Fruit fly (Drosophila melanogaster): ENCODE data around the gene Mrp5.

The Mrp5 gene

DNA sequence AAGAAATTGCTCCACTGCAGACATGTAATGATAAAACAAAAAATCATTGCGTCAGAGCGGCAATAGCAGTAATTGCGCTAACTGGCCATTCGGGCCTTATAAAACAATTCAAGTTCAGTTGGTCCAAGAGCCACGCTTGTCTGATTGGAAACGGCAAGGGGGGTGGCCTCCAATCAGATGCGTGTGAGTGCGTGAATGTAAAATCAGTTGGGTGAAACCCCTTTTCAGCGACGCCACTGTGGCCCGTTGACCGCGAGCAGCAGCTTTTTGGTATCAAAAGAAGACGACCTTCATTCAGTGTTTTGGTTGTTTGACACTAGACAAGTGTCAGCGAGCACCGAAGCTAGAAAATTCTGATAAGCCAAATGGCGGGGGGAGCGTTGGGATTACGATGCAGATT is 26.9 kb upstream of the Mrp5 start:
- TF ChIP-seq fd59A (GFP tag; optimal IDR thresholded peaks at IDR 0.05) (no peak), Hr38 (GFP tag; optimal IDR thresholded peaks at IDR 0.05) (no peak), Gug (GFP tag; IDR thresholded peaks at IDR 0.05) (no peak), CG6792 (GFP tag; optimal IDR thresholded peaks at IDR 0.05) (no peak), CG6808 (GFP tag; optimal IDR thresholded peaks at IDR 0.05) (no peak), cyc (GFP tag; optimal IDR thresholded peaks at IDR 0.05) (no peak), eg (GFP tag; IDR thresholded peaks at IDR 0.05) (no peak), CG6163 (GFP tag; IDR thresholded peaks at IDR 0.05) (no peak), CG31627 (GFP tag; optimal IDR thresholded peaks at IDR 0.05) (no peak), Hr4 (GFP tag; optimal IDR thresholded peaks at IDR 0.05) (no peak), salr (GFP tag; optimal IDR thresholded peaks at IDR 0.05) (no peak), svp (GFP tag) (no peak), CG7368 (GFP tag; optimal IDR thresholded peaks at IDR 0.05) (no peak), acj6 (GFP tag; optimal IDR thresholded peaks at IDR 0.05) (no peak), CG16779 (tag; optimal IDR thresholded peaks at IDR 0.05) (no peak), CG8119 (GFP tag; IDR thresholded peaks at IDR 0.05) (no peak), CG11902 (GFP tag; optimal IDR thresholded peaks at IDR 0.05) (no peak), CG9139 (GFP tag; optimal IDR thresholded peaks at IDR 0.05) (no peak), Eip75B (GFP tag; optimal IDR thresholded peaks at IDR 0.05) (no peak), achi (GFP tag; optimal IDR thresholded peaks at IDR 0.05) (no peak)

DNA sequence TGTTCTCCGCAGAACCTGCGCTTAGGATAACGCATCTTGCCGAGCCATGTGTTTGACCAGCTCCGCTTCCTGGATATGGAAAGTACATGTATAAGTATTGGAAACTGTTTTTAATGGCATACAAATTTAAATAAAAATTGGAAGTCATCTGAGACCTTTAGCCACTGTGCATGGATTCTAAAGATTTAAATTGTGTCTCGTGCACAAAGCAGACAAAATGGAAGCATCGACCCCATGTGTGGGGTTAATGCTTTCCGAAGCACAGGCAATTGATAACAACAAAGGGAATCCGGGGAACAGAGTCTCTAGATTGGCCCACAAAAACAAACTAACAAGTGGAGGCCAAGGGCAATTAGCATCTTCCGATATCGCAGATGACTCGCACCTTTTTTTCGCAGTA is 26.3 kb upstream of the Mrp5 start:
- peak; percentile 94 for TF ChIP-seq svp (GFP tag)
- no peak for TF ChIP-seq Hr39 (GFP tag; optimal IDR thresholded peaks at IDR 0.05)

DNA sequence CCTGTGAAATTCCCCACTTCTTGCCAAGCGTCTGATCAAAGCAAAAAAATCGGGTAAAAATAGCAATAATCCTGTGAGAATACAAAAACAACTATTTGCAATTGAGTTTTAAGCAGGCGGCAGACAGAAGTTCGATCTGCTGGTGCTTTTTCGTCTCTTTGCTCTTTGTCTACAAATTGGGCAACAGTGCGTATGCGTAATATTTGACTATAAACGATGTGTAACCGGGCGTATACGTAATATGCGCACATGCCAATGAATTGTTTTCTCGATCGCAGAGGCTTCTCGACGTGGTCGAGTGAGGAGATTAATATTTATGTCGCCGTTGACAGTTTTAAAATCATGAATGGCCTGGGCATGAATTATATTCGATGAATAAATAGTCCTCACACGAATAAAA is 19.8 kb upstream of the Mrp5 start:
- TF ChIP-seq Ets21C (GFP tag; optimal IDR thresholded peaks at IDR 0.05) (no peak), Hr39 (GFP tag; optimal IDR thresholded peaks at IDR 0.05) (no peak)

DNA sequence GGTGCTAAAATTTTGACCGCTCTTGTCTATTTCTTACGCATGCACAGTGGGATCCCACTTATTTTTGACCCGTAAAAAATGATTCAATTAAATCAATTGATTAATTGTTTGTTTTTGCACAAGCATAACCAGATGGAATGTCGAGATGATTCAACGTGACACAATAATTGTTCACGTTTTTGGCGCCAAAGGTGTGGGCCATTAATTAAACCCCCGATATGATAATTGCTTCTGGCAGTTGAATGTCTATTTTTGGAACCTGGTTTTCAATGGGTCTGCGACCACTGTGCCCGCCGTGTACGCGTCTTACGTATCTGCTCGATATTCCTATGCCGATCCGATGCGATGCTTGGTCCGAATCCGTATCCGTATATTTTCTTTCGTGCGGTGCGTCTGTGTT is 16.6 kb upstream of the Mrp5 start:
- no peak for TF ChIP-seq dac (GFP tag; optimal IDR thresholded peaks at IDR 0.05)
- peak; percentile 56 for TF ChIP-seq CG6163 (GFP tag; IDR thresholded peaks at IDR 0.05)
- TF ChIP-seq cyc (GFP tag; optimal IDR thresholded peaks at IDR 0.05) = peak; percentile 33
- TF ChIP-seq CG6854 (GFP tag; optimal IDR thresholded peaks at IDR 0.05) = no peak
- TF ChIP-seq CG11902 (GFP tag; optimal IDR thresholded peaks at IDR 0.05) = peak; percentile 6
- peak; percentile 50 for TF ChIP-seq Hr4 (GFP tag; optimal IDR thresholded peaks at IDR 0.05)
- no peak for TF ChIP-seq CG11762 (GFP tag; optimal IDR thresholded peaks at IDR 0.05; ENCODE audit: insufficient read depth)
- TF ChIP-seq lz (GFP tag; optimal IDR thresholded peaks at IDR 0.05) = peak; percentile 26
- no peak for TF ChIP-seq Blimp-1 (GFP tag; optimal IDR thresholded peaks at IDR 0.05)
- no peak for TF ChIP-seq CG7368 (GFP tag; optimal IDR thresholded peaks at IDR 0.05)
- TF ChIP-seq Sox14 (GFP tag; optimal IDR thresholded peaks at IDR 0.05) = peak; percentile 37
- peak in 1 of 2 experiments; percentile 6 for TF ChIP-seq salr (GFP tag; optimal IDR thresholded peaks at IDR 0.05)
- peak; percentile 35 for TF ChIP-seq CG31627 (GFP tag; optimal IDR thresholded peaks at IDR 0.05)
- TF ChIP-seq Met (GFP tag; optimal IDR thresholded peaks at IDR 0.05) = peak; percentile 34
- peak; percentile 72 for TF ChIP-seq CG15336 (GFP tag; IDR thresholded peaks at IDR 0.05)
- TF ChIP-seq Ets96B (tag; optimal IDR thresholded peaks at IDR 0.05) = no peak
- peak; percentile 58; the same call in 1 of the 2 replicates for TF ChIP-seq CG11294 (GFP tag; IDR thresholded peaks at IDR 0.05)
- TF ChIP-seq CG3919 (GFP tag; optimal IDR thresholded peaks at IDR 0.05) = peak; percentile 38
- TF ChIP-seq vri (GFP tag; optimal IDR thresholded peaks at IDR 0.05) = no peak
- TF ChIP-seq CG8632 (GFP tag; optimal IDR thresholded peaks at IDR 0.05) = no peak
- peak; percentile 19 for TF ChIP-seq acj6 (GFP tag; optimal IDR thresholded peaks at IDR 0.05)
- peak; percentile 66; the same call in 2 of the 3 replicates for TF ChIP-seq eg (GFP tag; IDR thresholded peaks at IDR 0.05)
- TF ChIP-seq CG6276 (GFP tag; optimal IDR thresholded peaks at IDR 0.05) = no peak
- TF ChIP-seq CG10669 (GFP tag; optimal IDR thresholded peaks at IDR 0.05) = peak; percentile 16
- peak; percentile 43 for TF ChIP-seq CG10631 (GFP tag; optimal IDR thresholded peaks at IDR 0.05)
- peak; percentile 40 for TF ChIP-seq Hr39 (GFP tag; optimal IDR thresholded peaks at IDR 0.05)
- peak; percentile 58 for TF ChIP-seq CG8119 (GFP tag; IDR thresholded peaks at IDR 0.05)
- no peak for TF ChIP-seq ss (GFP tag; optimal IDR thresholded peaks at IDR 0.05)
- peak; percentile 32 for TF ChIP-seq achi (GFP tag; optimal IDR thresholded peaks at IDR 0.05)
- peak; percentile 48 for TF ChIP-seq CG32006 (GFP tag; optimal IDR thresholded peaks at IDR 0.05)
- no peak for TF ChIP-seq CG1621 (tag; optimal IDR thresholded peaks at IDR 0.05)
- no peak for TF ChIP-seq pdm3 (GFP tag; optimal IDR thresholded peaks at IDR 0.05)
- TF ChIP-seq Sox102F (GFP tag; optimal IDR thresholded peaks at IDR 0.05) = no peak
- TF ChIP-seq Eip75B (GFP tag; optimal IDR thresholded peaks at IDR 0.05) = no peak
- TF ChIP-seq Eip78C (GFP tag) = peak; percentile 78
- peak; percentile 76 for TF ChIP-seq svp (GFP tag)
- peak; percentile 21 for TF ChIP-seq OdsH (GFP tag; optimal IDR thresholded peaks at IDR 0.05)
